Fruit fly (Drosophila melanogaster) whole organism, embryonic: Measurements from ENCODE around the gene GNBP2.

ENCODE experiments used
- Awh ChIP-seq: fragments of 200-800 bp; sonication (Bioruptor generic); IDR thresholded peaks from 2 replicates; pipeline ENCODE4, ENCODE4 v1.3.6; 2022; ENCODE audit warnings: missing biosample characterization, missing genetic modification characterization
- CG10654 ChIP-seq: fragments of 200-800 bp; sonication (Bioruptor generic); optimal IDR thresholded peaks from 2 replicates; lab custom pipeline; 2016; ENCODE audit warnings: missing biosample characterization, missing genetic modification characterization
- CG11504 ChIP-seq: fragments of 200-800 bp; sonication (Bioruptor generic); optimal IDR thresholded peaks from 3 replicates; lab custom pipeline; 2019; ENCODE audit warnings: missing biosample characterization, mild to moderate bottlenecking, missing genetic modification characterization, moderate library complexity
- CG13123 ChIP-seq: fragments of 200-800 bp; sonication (Bioruptor generic); optimal IDR thresholded peaks from 2 replicates; lab custom pipeline; 2016; ENCODE audit warnings: missing biosample characterization, missing genetic modification characterization
- CG1529 ChIP-seq: fragments of 200-800 bp; sonication (Bioruptor generic); optimal IDR thresholded peaks from 3 replicates; lab custom pipeline; 2018; ENCODE audit warnings: missing biosample characterization, missing genetic modification characterization
- CG1603 ChIP-seq: fragments of 200-800 bp; sonication (Bioruptor generic); optimal IDR thresholded peaks from 2 replicates; lab custom pipeline; 2019; ENCODE audit warnings: missing biosample characterization, mild to moderate bottlenecking, missing genetic modification characterization, moderate library complexity
- CG1647 ChIP-seq: fragments of 200-800 bp; sonication (Bioruptor generic); optimal IDR thresholded peaks from 3 replicates; lab custom pipeline; 2016; ENCODE audit warnings: missing biosample characterization, missing genetic modification characterization
- CG17612 ChIP-seq: fragments of 200-800 bp; sonication (Bioruptor generic); IDR thresholded peaks from 2 replicates; pipeline ENCODE4 v1.3.6; 2022; ENCODE audit warnings: missing biosample characterization, missing genetic modification characterization
- CG2202 ChIP-seq: fragments of 200-800 bp; sonication (Bioruptor generic); optimal IDR thresholded peaks from 2 replicates; lab custom pipeline; 2018; ENCODE audit warnings: missing biosample characterization, mild to moderate bottlenecking, missing genetic modification characterization
- CG3065 ChIP-seq: fragments of 200-800 bp; sonication (Bioruptor generic); optimal IDR thresholded peaks from 2 replicates; lab custom pipeline; 2016; ENCODE audit warnings: missing biosample characterization, missing genetic modification characterization
- CG3281 ChIP-seq: fragments of 200-800 bp; sonication (Bioruptor generic); optimal IDR thresholded peaks from 3 replicates; lab custom pipeline; 2017; ENCODE audit warnings: missing biosample characterization, mild to moderate bottlenecking, missing genetic modification characterization
- CG42726 ChIP-seq: fragments of 200-800 bp; sonication (Bioruptor generic); IDR thresholded peaks from 2 replicates; pipeline ENCODE4 v1.3.6; 2022; ENCODE audit warnings: missing biosample characterization, missing genetic modification characterization; ENCODE audit not compliant: partially characterized antibody
- CG43689 ChIP-seq: fragments of 200-800 bp; sonication (Bioruptor generic); IDR thresholded peaks from 2 replicates; pipeline ENCODE4 v1.3.6; 2022; ENCODE audit warnings: missing biosample characterization, missing genetic modification characterization
- CG4707 ChIP-seq: fragments of 200-800 bp; sonication (Bioruptor generic); optimal IDR thresholded peaks from 2 replicates; lab custom pipeline; 2018; ENCODE audit warnings: missing biosample characterization, mild to moderate bottlenecking, missing genetic modification characterization, moderate library complexity
- CG6765 ChIP-seq: fragments of 200-800 bp; sonication (Bioruptor generic); optimal IDR thresholded peaks from 3 replicates; lab custom pipeline; 2017; ENCODE audit warnings: missing biosample characterization, mild to moderate bottlenecking, missing genetic modification characterization
- CG6813 ChIP-seq: fragments of 200-800 bp; sonication (Bioruptor generic); optimal IDR thresholded peaks from 2 replicates; lab custom pipeline; 2017; ENCODE audit warnings: missing biosample characterization, missing genetic modification characterization, mild to moderate bottlenecking, moderate library complexity, missing genetic modification reagents
- CG8765 ChIP-seq: fragments of 200-800 bp; sonication (Bioruptor generic); IDR thresholded peaks from 2 replicates; pipeline ENCODE4 v1.3.6; 2022; ENCODE audit warnings: missing biosample characterization, missing genetic modification characterization
- CG8944 ChIP-seq: fragments of 200-800 bp; sonication (Bioruptor generic); optimal IDR thresholded peaks from 3 replicates; lab custom pipeline; 2016; ENCODE audit warnings: missing biosample characterization, missing genetic modification characterization
- CG9797 ChIP-seq: fragments of 200-800 bp; sonication (Bioruptor generic); optimal IDR thresholded peaks from 3 replicates; lab custom pipeline; 2018; ENCODE audit warnings: missing biosample characterization, mild to moderate bottlenecking, missing genetic modification characterization
- D19A ChIP-seq: fragments of 200-800 bp; optimal IDR thresholded peaks from 3 replicates; lab custom pipeline; 2019; ENCODE audit warnings: missing biosample characterization, mild to moderate bottlenecking, missing genetic modification characterization, moderate library complexity
- Ets65A ChIP-seq: fragments of 200-800 bp; sonication (Bioruptor generic); peaks from one replicate; lab custom pipeline; 2016; ENCODE audit warnings: missing biosample characterization, missing genetic modification characterization
- Ets97D ChIP-seq: fragments of 200-800 bp; sonication (Bioruptor generic); optimal IDR thresholded peaks from 3 replicates; lab custom pipeline; 2016; ENCODE audit warnings: missing biosample characterization, missing genetic modification characterization
- Hmx ChIP-seq: fragments of 200-800 bp; sonication (Bioruptor generic); optimal IDR thresholded peaks from 2 replicates; lab custom pipeline; 2016; ENCODE audit warnings: missing biosample characterization, missing genetic modification characterization
- Jarid2 ChIP-seq: fragments of 200-800 bp; sonication (Bioruptor generic); optimal IDR thresholded peaks from 3 replicates; lab custom pipeline; 2017; ENCODE audit warnings: mild to moderate bottlenecking, missing biosample characterization, missing genetic modification reagents, missing genetic modification characterization
- Med ChIP-seq: fragments of 200-800 bp; sonication (Bioruptor generic); peaks from one replicate; lab custom pipeline; 2016; ENCODE audit warnings: missing biosample characterization, missing genetic modification characterization, mild to moderate bottlenecking, inconsistent platforms, moderate library complexity
- Meics ChIP-seq: fragments of 200-800 bp; sonication (Bioruptor generic); optimal IDR thresholded peaks from 2 replicates; lab custom pipeline; 2017; ENCODE audit warnings: missing biosample characterization, mild to moderate bottlenecking, missing genetic modification characterization
- Nf-YB ChIP-seq: fragments of 200-800 bp; sonication (Bioruptor generic); optimal IDR thresholded peaks from 3 replicates; lab custom pipeline; 2019; ENCODE audit warnings: missing biosample characterization, mild to moderate bottlenecking, missing genetic modification characterization, moderate library complexity
- Optix ChIP-seq: fragments of 200-800 bp; sonication (Bioruptor generic); IDR thresholded peaks from 3 replicates; pipeline ENCODE4 v1.3.6; 2022; ENCODE audit warnings: missing biosample characterization, missing genetic modification characterization
- Sox100B ChIP-seq: fragments of 200-800 bp; sonication (Bioruptor generic); optimal IDR thresholded peaks from 3 replicates; lab custom pipeline; 2018; ENCODE audit warnings: missing biosample characterization, mild to moderate bottlenecking, missing genetic modification characterization
- Sry-δ ChIP-seq: fragments of 200-800 bp; sonication (Bioruptor generic); optimal IDR thresholded peaks from 2 replicates; lab custom pipeline; 2016; ENCODE audit warnings: missing biosample characterization, missing genetic modification characterization
- abd-A ChIP-seq: fragments of 200-800 bp; sonication (Bioruptor generic); optimal IDR thresholded peaks from 3 replicates; lab custom pipeline; 2019; ENCODE audit warnings: missing biosample characterization, mild to moderate bottlenecking, missing genetic modification characterization, moderate library complexity
- ash1 ChIP-seq: fragments of 200-800 bp; sonication (Bioruptor generic); optimal IDR thresholded peaks from 2 replicates; lab custom pipeline; 2018; ENCODE audit warnings: missing biosample characterization, mild to moderate bottlenecking, missing genetic modification characterization
- cato ChIP-seq: fragments of 200-800 bp; sonication (Bioruptor generic); optimal IDR thresholded peaks from 2 replicates; lab custom pipeline; 2016; ENCODE audit warnings: missing biosample characterization, missing genetic modification characterization, borderline replicate concordance
- ewg ChIP-seq: fragments of 200-800 bp; sonication (Bioruptor generic); optimal IDR thresholded peaks from 3 replicates; lab custom pipeline; 2017; ENCODE audit warnings: mild to moderate bottlenecking, missing biosample characterization, missing genetic modification reagents, missing genetic modification characterization
- gsb ChIP-seq: fragments of 200-800 bp; sonication (Bioruptor generic); IDR thresholded peaks from 2 replicates; pipeline ENCODE4 v1.3.6; 2022; ENCODE audit warnings: missing biosample characterization, missing genetic modification characterization
- h ChIP-seq: fragments of >200 bp; optimal IDR thresholded peaks from 2 replicates; lab custom pipeline; 2017
- org-1 ChIP-seq: fragments of 200-800 bp; sonication (Bioruptor generic); optimal IDR thresholded peaks from 2 replicates; lab custom pipeline; 2017; ENCODE audit warnings: missing biosample characterization, missing genetic modification characterization
- peb ChIP-seq: fragments of 200-800 bp; sonication (Bioruptor generic); IDR thresholded peaks from 2 replicates; pipeline ENCODE4 v1.3.6; 2022; ENCODE audit warnings: missing biosample characterization, missing genetic modification characterization
- prd ChIP-seq, 3 experiments: fragments of >200 bp in 2 of 3; fragments of 200-800 bp in 1 of 3; sonication (Bioruptor generic) in 1 of 3; optimal IDR thresholded peaks in 2 of 3; IDR thresholded peaks in 1 of 3; 2 replicates in 2 of 3; 3 replicates in 1 of 3; pipeline versions ENCODE4 v1.3.6 to Lab custom; 2017 to 2022; ENCODE audit warnings: missing biosample characterization in 1 of 3, missing genetic modification characterization in 1 of 3
- pros ChIP-seq: fragments of 200-800 bp; sonication (Bioruptor generic); optimal IDR thresholded peaks from 3 replicates; lab custom pipeline; 2019; ENCODE audit warnings: missing biosample characterization, mild to moderate bottlenecking, missing genetic modification characterization, moderate library complexity
- scrt ChIP-seq: fragments of 200-800 bp; sonication (Bioruptor generic); optimal IDR thresholded peaks from 2 replicates; lab custom pipeline; 2018; ENCODE audit warnings: missing biosample characterization, mild to moderate bottlenecking, missing genetic modification characterization, moderate library complexity
- shn ChIP-seq: fragments of 200-800 bp; sonication (Bioruptor generic); optimal IDR thresholded peaks from 3 replicates; lab custom pipeline; 2016; ENCODE audit warnings: missing biosample characterization, missing genetic modification characterization
- sna ChIP-seq: fragments of 200-800 bp; sonication (Bioruptor generic); IDR thresholded peaks from 2 replicates; pipeline ENCODE4 v1.3.6; 2022; ENCODE audit warnings: missing biosample characterization, missing genetic modification characterization; ENCODE audit not compliant: partially characterized antibody
- sqz ChIP-seq: fragments of 200-800 bp; sonication (Bioruptor generic); optimal IDR thresholded peaks from 3 replicates; lab custom pipeline; 2018; ENCODE audit warnings: missing biosample characterization, mild to moderate bottlenecking, missing genetic modification characterization
- tin ChIP-seq: fragments of 200-800 bp; sonication (Bioruptor generic); optimal IDR thresholded peaks from 3 replicates; lab custom pipeline; 2016; ENCODE audit warnings: missing biosample characterization, missing genetic modification characterization
- toy ChIP-seq: fragments of 200-800 bp; sonication (Bioruptor generic); IDR thresholded peaks from 2 replicates; pipeline ENCODE4 v1.3.6; 2022; ENCODE audit warnings: missing biosample characterization, missing genetic modification characterization
- trh ChIP-seq: fragments of 200-800 bp; sonication (Bioruptor generic); optimal IDR thresholded peaks from 2 replicates; lab custom pipeline; 2016; ENCODE audit warnings: missing biosample characterization, missing genetic modification characterization
- ttk ChIP-seq: fragments of 200-800 bp; sonication (Bioruptor generic); IDR thresholded peaks from 2 replicates; pipeline ENCODE4 v2.1.2; 2022; ENCODE audit warnings: missing biosample characterization, missing genetic modification characterization
- vvl ChIP-seq: fragments of 200-800 bp; sonication (Bioruptor generic); IDR thresholded peaks from 2 replicates; pipeline ENCODE4 v1.3.6; 2022; ENCODE audit warnings: missing biosample characterization, missing genetic modification characterization
- zfh1 ChIP-seq: fragments of 200-800 bp; sonication (Bioruptor generic); IDR thresholded peaks from 3 replicates; pipeline ENCODE4 v1.3.6; 2022; ENCODE audit warnings: missing biosample characterization, missing genetic modification characterization

Gene GNBP2

DNA sequence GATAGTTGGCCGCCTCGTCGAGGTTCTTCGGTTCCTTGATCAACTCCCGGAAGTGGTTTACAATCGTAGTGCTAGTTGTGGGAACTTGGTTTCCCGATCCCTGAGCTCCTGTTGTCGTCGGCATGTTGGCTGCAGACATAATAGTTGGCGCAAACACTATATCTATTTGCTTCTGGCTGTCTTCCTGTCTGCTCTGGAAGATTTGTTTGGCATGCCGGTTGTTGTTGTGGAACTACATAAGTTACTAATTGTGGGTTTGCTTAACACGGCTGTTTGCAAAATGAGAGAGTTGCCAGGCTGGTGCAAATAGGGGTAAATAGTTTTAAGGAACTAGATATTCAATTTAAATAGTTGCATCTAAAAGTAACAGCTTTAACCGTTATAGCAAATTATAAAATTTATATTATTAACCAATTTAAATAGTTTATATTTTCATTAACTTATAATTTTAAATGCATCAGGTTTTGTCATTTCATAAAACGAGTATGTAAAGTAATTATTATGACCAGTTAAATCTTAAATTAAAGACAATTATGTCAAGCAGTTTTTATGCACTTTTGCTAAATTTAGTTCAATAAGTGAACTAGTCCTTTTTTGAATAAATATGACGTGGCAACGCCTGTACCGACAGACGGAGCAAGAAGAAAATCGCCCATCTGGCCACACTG is 6.5 kb upstream of the GNBP2 start, which contains the start of the genes Sgf11 and CG32202 (continued):
- TF ChIP-seq abd-A (tag; lab: Kevin White, UChicago) (no peak), Sry-δ (GFP tag; lab: Kevin White, UChicago) (peak; percentile 25), CG3281 (peak; percentile 15), CG8944 (GFP tag; lab: Kevin White, UChicago) (peak; percentile 5), Med (peak; percentile 71), Hmx (GFP tag; lab: Kevin White, UChicago) (no peak), tin (GFP tag; lab: Kevin White, UChicago) (peak; percentile 34), vvl (no peak; the same call in none of the 2 replicates), CG11504 (tag; lab: Kevin White, UChicago) (peak; percentile 75), CG6765 (no peak), Sox100B (GFP tag; lab: Kevin White, UChicago) (peak; percentile 60), Optix (GFP tag; lab: Robert Waterston, UW) (no peak), CG17612 (GFP tag; lab: Robert Waterston, UW) (no peak), Ets97D (GFP tag; lab: Kevin White, UChicago) (peak; percentile 46), toy (GFP tag; lab: Robert Waterston, UW) (no peak), CG4707 (no peak), sna (GFP tag; lab: Robert Waterston, UW) (no peak), peb (GFP tag; lab: Robert Waterston, UW) (no peak), zfh1 (no peak), D19A (peak; percentile 46), CG1603 (tag; lab: Kevin White, UChicago) (peak; percentile 13), CG13123 (peak; percentile 19), CG42726 (GFP tag; lab: Robert Waterston, UW) (no peak), CG43689 (GFP tag; lab: Robert Waterston, UW) (no peak), scrt (GFP tag; lab: Kevin White, UChicago) (no peak), ewg (GFP tag; lab: Kevin White, UChicago) (peak; percentile 11), ash1 (GFP tag; lab: Kevin White, UChicago) (no peak), ttk (GFP tag; lab: Robert Waterston, UW) (no peak), gsb (GFP tag; lab: Robert Waterston, UW) (no peak), Jarid2 (GFP tag; lab: Kevin White, UChicago) (no peak), pros (GFP tag; lab: Kevin White, UChicago) (no peak), trh (GFP tag; lab: Kevin White, UChicago) (peak; percentile 25), CG6813 (no peak), shn (GFP tag; lab: Kevin White, UChicago) (no peak), Nf-YB (peak; percentile 47), Meics (peak; percentile 75), Awh (GFP tag; lab: Robert Waterston, UW) (no peak), CG3065 (GFP tag; lab: Kevin White, UChicago) (peak; percentile 33), h (lab: Kevin White, UChicago) (no peak), Ets65A (GFP tag; lab: Kevin White, UChicago) (peak; percentile 60), CG1647 (no peak), CG1529 (no peak), prd (optimal IDR thresholded peaks at IDR 0.05; lab: Kevin White, UChicago) (no peak), prd (GFP tag; IDR thresholded peaks at IDR 0.05; lab: Robert Waterston, UW) (peak; percentile 57; the same call in 2 of the 3 replicates), cato (GFP tag; lab: Kevin White, UChicago) (peak; percentile 46), CG8765 (GFP tag; lab: Robert Waterston, UW) (no peak), CG9797 (GFP tag; lab: Kevin White, UChicago) (peak; percentile 29), CG2202 (tag; lab: Kevin White, UChicago) (peak; percentile 23), CG10654 (GFP tag; lab: Kevin White, UChicago) (peak; percentile 23), org-1 (no peak), sqz (GFP tag; lab: Kevin White, UChicago) (no peak)
